ENCODE assay signal across 2 fruit fly cellular contexts in the genomic region with DNA sequence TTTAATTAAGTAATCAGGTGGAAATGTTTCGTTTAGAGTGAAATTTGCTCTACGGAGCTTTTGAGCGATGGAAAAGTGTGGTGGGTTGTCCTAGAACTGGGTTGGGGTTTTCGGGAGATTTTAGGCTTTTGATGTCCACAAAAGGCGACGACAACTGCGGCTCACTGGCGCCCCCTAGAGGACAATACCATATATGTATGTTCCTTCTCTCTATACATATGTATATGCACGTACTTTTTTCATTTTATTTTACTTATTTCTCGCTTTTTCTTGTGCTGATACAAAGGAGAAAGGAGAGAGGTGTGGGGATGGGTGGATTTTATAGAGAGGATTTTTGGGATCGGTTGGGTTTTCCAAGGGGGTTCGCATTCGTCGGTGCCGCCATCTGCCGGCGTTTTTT.
TF ChIP-seq lines count a peak whose summit lies in the region.

No protein-coding gene starts in this region.

- peak; percentile 81 to 82 for TF ChIP-seq CTCF in S2 (optimal IDR thresholded peaks at IDR 0.05; lab: Kevin White, UChicago)
- peak; percentile 90 for TF ChIP-seq CTCF in whole organism, embryonic (GFP tag; optimal IDR thresholded peaks at IDR 0.05; lab: Kevin White, UChicago)

TF ChIP-seq in whole organism, embryonic, 481 proteins besides CTCF, POLR2A, EP300 and RAD21:
- no peak for TF ChIP-seq B-H2 (GFP tag; optimal IDR thresholded peaks at IDR 0.05; lab: Kevin White, UChicago)
- no peak for TF ChIP-seq Antp (GFP tag; optimal IDR thresholded peaks at IDR 0.05; lab: Kevin White, UChicago)
- no peak for TF ChIP-seq schlank (tag; optimal IDR thresholded peaks at IDR 0.05; lab: Kevin White, UChicago)
- TF ChIP-seq CG11504 (tag; optimal IDR thresholded peaks at IDR 0.05; lab: Kevin White, UChicago), result no peak
- TF ChIP-seq stwl (tag; optimal IDR thresholded peaks at IDR 0.05; lab: Kevin White, UChicago), result peak; percentile 34
- TF ChIP-seq CG6175 (GFP tag; IDR thresholded peaks at IDR 0.05; lab: Robert Waterston, UW), result no peak
- TF ChIP-seq pita (GFP tag; optimal IDR thresholded peaks at IDR 0.05; lab: Kevin White, UChicago), result peak; percentile 15
- TF ChIP-seq disco-r (GFP tag; optimal IDR thresholded peaks at IDR 0.05; lab: Kevin White, UChicago), result no peak
- no peak for TF ChIP-seq CG10431 (GFP tag; optimal IDR thresholded peaks at IDR 0.05; lab: Kevin White, UChicago)
- no peak for TF ChIP-seq CG17802 (tag; optimal IDR thresholded peaks at IDR 0.05; lab: Kevin White, UChicago)
- TF ChIP-seq esg (GFP tag; conservative IDR thresholded peaks at IDR 0.05; lab: Robert Waterston, UW), result no peak
- TF ChIP-seq CG15073 (GFP tag; optimal IDR thresholded peaks at IDR 0.05; lab: Kevin White, UChicago), result no peak
- no peak for TF ChIP-seq zf30C (GFP tag; optimal IDR thresholded peaks at IDR 0.05; lab: Kevin White, UChicago)
- no peak for TF ChIP-seq CHES-1-like (GFP tag; optimal IDR thresholded peaks at IDR 0.05; lab: Kevin White, UChicago)
- TF ChIP-seq Rfx (GFP tag; IDR thresholded peaks at IDR 0.05; lab: Robert Waterston, UW), result no peak
- TF ChIP-seq en (GFP tag; optimal IDR thresholded peaks at IDR 0.05; lab: Kevin White, UChicago), result no peak
- TF ChIP-seq YL-1 (GFP tag; optimal IDR thresholded peaks at IDR 0.05; lab: Kevin White, UChicago), result no peak
- peak; percentile 73 for TF ChIP-seq CG13894 (tag; optimal IDR thresholded peaks at IDR 0.05; lab: Kevin White, UChicago)
- no peak for TF ChIP-seq E2f2 (GFP tag; IDR thresholded peaks at IDR 0.05; lab: Robert Waterston, UW)
- no peak for TF ChIP-seq CG2875 (GFP tag; optimal IDR thresholded peaks at IDR 0.05; lab: Kevin White, UChicago)
- no peak for TF ChIP-seq CG14860 (GFP tag; IDR thresholded peaks at IDR 0.05; lab: Robert Waterston, UW; ENCODE audit: partially characterized antibody)
- no peak for TF ChIP-seq Poxn (GFP tag; IDR thresholded peaks at IDR 0.05; lab: Robert Waterston, UW)
- no peak for TF ChIP-seq gcm (GFP tag; optimal IDR thresholded peaks at IDR 0.05; lab: Kevin White, UChicago)
- no peak for TF ChIP-seq fu2 (GFP tag; optimal IDR thresholded peaks at IDR 0.05; lab: Kevin White, UChicago)
- TF ChIP-seq H15 (GFP tag; IDR thresholded peaks at IDR 0.05; lab: Robert Waterston, UW), result no peak
- no peak for TF ChIP-seq CG10366 (GFP tag; IDR thresholded peaks at IDR 0.05; lab: Robert Waterston, UW)
- TF ChIP-seq CG30403 (GFP tag; optimal IDR thresholded peaks at IDR 0.05; lab: Kevin White, UChicago), result no peak
- TF ChIP-seq abd-A (tag; optimal IDR thresholded peaks at IDR 0.05; lab: Kevin White, UChicago), result no peak
- no peak for TF ChIP-seq CG18476 (GFP tag; optimal IDR thresholded peaks at IDR 0.05; lab: Kevin White, UChicago)
- TF ChIP-seq crol (GFP tag; IDR thresholded peaks at IDR 0.05; lab: Robert Waterston, UW), result no peak
- TF ChIP-seq Lpt (GFP tag; optimal IDR thresholded peaks at IDR 0.05; lab: Kevin White, UChicago), result no peak
- TF ChIP-seq yki (optimal IDR thresholded peaks at IDR 0.05; lab: Kevin White, UChicago), result no peak
- peak; percentile 7 for TF ChIP-seq sqz (GFP tag; optimal IDR thresholded peaks at IDR 0.05; lab: Kevin White, UChicago)
- TF ChIP-seq nerfin-1 (tag; optimal IDR thresholded peaks at IDR 0.05; lab: Kevin White, UChicago), result no peak
- TF ChIP-seq CG6654 (GFP tag; optimal IDR thresholded peaks at IDR 0.05; lab: Kevin White, UChicago), result no peak
- TF ChIP-seq CG5245 (GFP tag; optimal IDR thresholded peaks at IDR 0.05; lab: Kevin White, UChicago), result peak; percentile 4
- TF ChIP-seq CG3065 (GFP tag; optimal IDR thresholded peaks at IDR 0.05; lab: Kevin White, UChicago), result no peak
- no peak for TF ChIP-seq CG12391 (tag; optimal IDR thresholded peaks at IDR 0.05; lab: Kevin White, UChicago)
- TF ChIP-seq sens (GFP tag; lab: Kevin White, UChicago), result peak; percentile 49
- TF ChIP-seq Meics (GFP tag; optimal IDR thresholded peaks at IDR 0.05; lab: Kevin White, UChicago), result no peak
- TF ChIP-seq Sry-β (GFP tag; optimal IDR thresholded peaks at IDR 0.05; lab: Kevin White, UChicago), result no peak
- no peak for TF ChIP-seq CkIIα-i1 (GFP tag; IDR thresholded peaks at IDR 0.05; lab: Robert Waterston, UW)
